Fruit fly (Drosophila melanogaster) whole organism, pupa: ENCODE results near the gene jv.

Experiments used
- CG10348 ChIP-seq: fragments of 200-800 bp; sonication (Bioruptor generic); IDR thresholded peaks from 2 replicates; pipeline ENCODE4 v1.3.6; 2022; ENCODE audit warnings: missing biosample characterization, missing genetic modification characterization
- CG12605 ChIP-seq: fragments of 200-800 bp; sonication (Bioruptor generic); IDR thresholded peaks from 2 replicates; pipeline ENCODE4 v1.3.6; 2022; ENCODE audit warnings: missing biosample characterization, missing genetic modification characterization
- CG13204 ChIP-seq: fragments of 200-800 bp; sonication (Bioruptor generic); optimal IDR thresholded peaks from 2 replicates; lab custom pipeline; 2018; ENCODE audit warnings: missing biosample characterization, mild to moderate bottlenecking, missing genetic modification characterization, moderate library complexity
- CG14655 ChIP-seq: fragments of 200-800 bp; sonication (Bioruptor generic); optimal IDR thresholded peaks from 3 replicates; lab custom pipeline; 2017; ENCODE audit warnings: mild to moderate bottlenecking, missing biosample characterization, missing genetic modification reagents, missing genetic modification characterization
- CG15710 ChIP-seq: fragments of 200-800 bp; sonication (Bioruptor generic); optimal IDR thresholded peaks from 2 replicates; lab custom pipeline; 2018; ENCODE audit warnings: missing biosample characterization, mild to moderate bottlenecking, missing genetic modification characterization, moderate library complexity
- CG17806 ChIP-seq: fragments of 200-800 bp; sonication (Bioruptor generic); optimal IDR thresholded peaks from 2 replicates; lab custom pipeline; 2018; ENCODE audit warnings: missing biosample characterization, mild to moderate bottlenecking, missing genetic modification characterization, moderate library complexity
- CG32121 ChIP-seq: fragments of 200-800 bp; sonication (Bioruptor generic); IDR thresholded peaks from 2 replicates; pipeline ENCODE4 v1.3.6; 2022; ENCODE audit warnings: missing biosample characterization, missing genetic modification characterization
- CG34367 ChIP-seq: fragments of 200-800 bp; sonication (Bioruptor generic); optimal IDR thresholded peaks from 2 replicates; lab custom pipeline; 2018; ENCODE audit warnings: missing biosample characterization, mild to moderate bottlenecking, missing genetic modification characterization
- CG4496 ChIP-seq: fragments of 200-800 bp; sonication (Bioruptor generic); IDR thresholded peaks from 3 replicates; pipeline ENCODE4 v1.3.6; 2022; ENCODE audit warnings: missing biosample characterization, missing genetic modification characterization
- CG8159 ChIP-seq: fragments of 200-800 bp; sonication (Bioruptor generic); optimal IDR thresholded peaks from 3 replicates; lab custom pipeline; 2018; ENCODE audit warnings: missing biosample characterization, mild to moderate bottlenecking, missing genetic modification characterization, moderate library complexity
- CG8301 ChIP-seq: fragments of 200-800 bp; sonication (Bioruptor generic); optimal IDR thresholded peaks from 2 replicates; lab custom pipeline; 2018; ENCODE audit warnings: missing biosample characterization, mild to moderate bottlenecking, missing genetic modification characterization
- CG9948 ChIP-seq: fragments of 200-800 bp; sonication (Bioruptor generic); optimal IDR thresholded peaks from 2 replicates; lab custom pipeline; 2018; ENCODE audit warnings: missing biosample characterization, mild to moderate bottlenecking, missing genetic modification characterization, moderate library complexity
- D1 ChIP-seq: fragments of 200-800 bp; sonication (Bioruptor generic); optimal IDR thresholded peaks from 2 replicates; lab custom pipeline; 2018; ENCODE audit warnings: missing biosample characterization, mild to moderate bottlenecking, missing genetic modification characterization, moderate library complexity
- EcR ChIP-seq: fragments of 200-800 bp; sonication (Bioruptor generic); optimal IDR thresholded peaks from 3 replicates; lab custom pipeline; 2019; ENCODE audit warnings: missing biosample characterization, missing genetic modification characterization, mild to moderate bottlenecking, moderate library complexity, missing genetic modification reagents
- Ets98B ChIP-seq: fragments of 200-800 bp; sonication (Bioruptor generic); IDR thresholded peaks from 2 replicates; pipeline ENCODE4 v1.3.6; 2022; ENCODE audit warnings: missing biosample characterization, missing genetic modification characterization
- Pif1A ChIP-seq: fragments of 200-800 bp; sonication (Bioruptor generic); optimal IDR thresholded peaks from 3 replicates; lab custom pipeline; 2016; ENCODE audit warnings: missing biosample characterization, missing genetic modification characterization
- Pif1B ChIP-seq: fragments of 200-800 bp; sonication (Bioruptor generic); optimal IDR thresholded peaks from 3 replicates; lab custom pipeline; 2016; ENCODE audit warnings: missing biosample characterization, missing genetic modification characterization
- Snoo ChIP-seq: fragments of 200-800 bp; sonication (Bioruptor generic); optimal IDR thresholded peaks from 3 replicates; lab custom pipeline; 2017; ENCODE audit warnings: missing biosample characterization, mild to moderate bottlenecking, missing genetic modification characterization, inconsistent platforms
- fd96Ca ChIP-seq: fragments of 200-800 bp; sonication (Bioruptor generic); IDR thresholded peaks from 3 replicates; pipeline ENCODE4 v1.3.6; 2022; ENCODE audit warnings: missing biosample characterization, missing genetic modification characterization
- gl ChIP-seq: fragments of 200-800 bp; sonication (Bioruptor generic); optimal IDR thresholded peaks from 2 replicates; lab custom pipeline; 2018; ENCODE audit warnings: missing biosample characterization, mild to moderate bottlenecking, missing genetic modification characterization
- rn ChIP-seq: fragments of 200-800 bp; sonication (Bioruptor generic); IDR thresholded peaks from 2 replicates; pipeline ENCODE4 v1.3.6; 2022; ENCODE audit warnings: missing biosample characterization, missing genetic modification characterization

The jv gene

dm6 chr3L:6603266-6603734, 14.0 kb upstream of the jv start, which contains the start of the genes ndl and Rexo5:
ndl (minus strand) TSS chr3L:6603366.
Rexo5 (plus strand) TSS chr3L:6603684.
- TF ChIP-seq CG9948 (tag; lab: Kevin White, UChicago), result no peak
- no peak for TF ChIP-seq fd96Ca (GFP tag; lab: Robert Waterston, UW)
- TF ChIP-seq D1, result no peak
- TF ChIP-seq rn (GFP tag; lab: Robert Waterston, UW), result no peak
- no peak for TF ChIP-seq CG13204 (GFP tag; lab: Kevin White, UChicago)

- TF ChIP-seq CG9948 (tag; lab: Kevin White, UChicago) (peak; percentile 2), CG17806 (peak; percentile 7), Pif1A (GFP tag; lab: Kevin White, UChicago) (no peak), CG4496 (0 out of 3 replicates have a peak, but pooled peaks have one; percentile 17), CG14655 (GFP tag; lab: Kevin White, UChicago) (peak; percentile 12), rn (GFP tag; lab: Robert Waterston, UW) (no peak), CG8159 (peak; percentile 30)
Observed at dm6 chr3L:6577313-6577852, 11.9 kb downstream of the jv start.

dm6 chr3L:6576709-6577108, 12.6 kb downstream of the jv start:
- TF ChIP-seq EcR (GFP tag; lab: Kevin White, UChicago) (no peak), gl (tag; lab: Kevin White, UChicago) (no peak), CG8159 (peak; percentile 76), CG14655 (GFP tag; lab: Kevin White, UChicago) (peak; percentile 37), Snoo (no peak), CG15710 (tag; lab: Kevin White, UChicago) (no peak), CG17806 (no peak), CG32121 (peak; percentile 72), Pif1A (GFP tag; lab: Kevin White, UChicago) (peak; percentile 73), CG4496 (peak; percentile 80; the same call in 2 of the 3 replicates), fd96Ca (GFP tag; lab: Robert Waterston, UW) (peak; percentile 84), CG10348 (GFP tag; lab: Robert Waterston, UW) (0 out of 2 replicates have a peak, but pooled peaks have one; percentile 11), CG13204 (GFP tag; lab: Kevin White, UChicago) (no peak), rn (GFP tag; lab: Robert Waterston, UW) (no peak), Pif1B (GFP tag; lab: Kevin White, UChicago) (peak; percentile 52), D1 (no peak), Ets98B (GFP tag; lab: Robert Waterston, UW) (peak; percentile 72), CG12605 (peak; percentile 67), CG34367 (tag; lab: Kevin White, UChicago) (peak; percentile 49), CG9948 (tag; lab: Kevin White, UChicago) (no peak), CG8301 (tag; lab: Kevin White, UChicago) (no peak)

dm6 chr3L:6561052-6561451, 28.2 kb downstream of the jv start:
- no peak for TF ChIP-seq CG17806
- TF ChIP-seq CG32121, result no peak
- no peak for TF ChIP-seq CG12605
- no peak for TF ChIP-seq CG14655 (GFP tag; lab: Kevin White, UChicago)

- no peak for TF ChIP-seq CG8301 (tag; lab: Kevin White, UChicago)
Observed at dm6 chr3L:6558516-6558915, 30.8 kb downstream of the jv start.

- TF ChIP-seq Pif1A (GFP tag; lab: Kevin White, UChicago), result no peak
- TF ChIP-seq CG12605, result no peak
- TF ChIP-seq CG10348 (GFP tag; lab: Robert Waterston, UW), result no peak
- TF ChIP-seq CG14655 (GFP tag; lab: Kevin White, UChicago), result no peak
- no peak for TF ChIP-seq Ets98B (GFP tag; lab: Robert Waterston, UW)
- no peak for TF ChIP-seq CG9948 (tag; lab: Kevin White, UChicago)
- no peak for TF ChIP-seq fd96Ca (GFP tag; lab: Robert Waterston, UW)
- TF ChIP-seq CG8159, result no peak
- no peak for TF ChIP-seq CG8301 (tag; lab: Kevin White, UChicago)
- TF ChIP-seq gl (tag; lab: Kevin White, UChicago), result no peak
- no peak for TF ChIP-seq CG34367 (tag; lab: Kevin White, UChicago)
Observed at dm6 chr3L:6556221-6556620, 33.1 kb downstream of the jv start.

- TF ChIP-seq CG8159 (peak; percentile 18), gl (tag; lab: Kevin White, UChicago) (no peak), Pif1B (GFP tag; lab: Kevin White, UChicago) (no peak), Pif1A (GFP tag; lab: Kevin White, UChicago) (peak; percentile 3)
- TF ChIP-seq, all 21 proteins: peak for 2
Observed at dm6 chr3L:6554056-6554739, 35.1 kb downstream of the jv start.
